Worm (Caenorhabditis elegans) whole organism, mixed stage, embryonic: ENCODE results near the gene F18E9.3.
"Not testable (repeated sequence)": the region's sequence is repeated elsewhere in the genome, so short reads cannot be mapped to it uniquely, and the experiment has no call there.

Source experiments
- M03D4.4 ChIP-seq: sonication (generic microtip); optimal IDR thresholded peaks from 2 replicates; lab custom pipeline; 2017; ENCODE audit warnings: mild to moderate bottlenecking, missing genetic modification characterization, missing compliant biosample characterization
- bed-3 ChIP-seq: fragments of 200-800 bp; sonication (Bioruptor generic); optimal IDR thresholded peaks from 3 replicates; lab custom pipeline; 2018; ENCODE audit warnings: mild to moderate bottlenecking, missing genetic modification characterization, moderate library complexity, missing compliant biosample characterization
- ceh-39 ChIP-seq: fragments of 150-350 bp; optimal IDR thresholded peaks from 2 replicates; lab custom pipeline; 2014; ENCODE audit warnings: missing biosample characterization, missing genetic modification characterization
- ceh-43 ChIP-seq: fragments of 200-800 bp; sonication (Bioruptor generic); optimal IDR thresholded peaks from 2 replicates; lab custom pipeline; 2018; ENCODE audit warnings: mild to moderate bottlenecking, missing genetic modification characterization, moderate library complexity, missing compliant biosample characterization
- ceh-83 ChIP-seq: fragments of 200-800 bp; sonication (Bioruptor generic); optimal IDR thresholded peaks from 2 replicates; lab custom pipeline; 2018; ENCODE audit warnings: mild to moderate bottlenecking, missing genetic modification characterization, missing compliant biosample characterization
- ces-1 ChIP-seq: fragments of 150-350 bp; optimal IDR thresholded peaks from 2 replicates; lab custom pipeline; 2014; ENCODE audit warnings: missing biosample characterization, missing genetic modification reagents, missing genetic modification characterization
- cnd-1 ChIP-seq: fragments of 200-800 bp; sonication (Bioruptor generic); optimal IDR thresholded peaks from 2 replicates; lab custom pipeline; 2018; ENCODE audit warnings: mild to moderate bottlenecking, missing genetic modification characterization, missing compliant biosample characterization
- drap-1 ChIP-seq: fragments of 200-800 bp; sonication (Bioruptor generic); optimal IDR thresholded peaks from 3 replicates; lab custom pipeline; 2018; ENCODE audit warnings: mild to moderate bottlenecking, missing genetic modification characterization, missing compliant biosample characterization
- elt-1 ChIP-seq: sonication (generic microtip); optimal IDR thresholded peaks from 2 replicates; lab custom pipeline; 2017; ENCODE audit warnings: missing genetic modification characterization, mild to moderate bottlenecking, missing compliant biosample characterization, antibody characterized with exemption, moderate library complexity, borderline replicate concordance; ENCODE audit not compliant: insufficient read depth
- flh-1 ChIP-seq: fragments of 200-800 bp; sonication (Bioruptor generic); optimal IDR thresholded peaks from 2 replicates; lab custom pipeline; 2018; ENCODE audit warnings: mild to moderate bottlenecking, missing genetic modification characterization, moderate library complexity, missing compliant biosample characterization
- ham-2 ChIP-seq: fragments of 200-800 bp; sonication (Bioruptor generic); optimal IDR thresholded peaks from 2 replicates; lab custom pipeline; 2018; ENCODE audit warnings: mild to moderate bottlenecking, missing genetic modification characterization, missing compliant biosample characterization
- lin-13 ChIP-seq: fragments of 150-350 bp; optimal IDR thresholded peaks from 2 replicates; lab custom pipeline; 2014; ENCODE audit warnings: missing biosample characterization, missing genetic modification characterization
- mab-5 ChIP-seq: fragments of 150-350 bp; optimal IDR thresholded peaks from 2 replicates; lab custom pipeline; 2014; ENCODE audit warnings: missing biosample characterization, missing genetic modification characterization
- mep-1 ChIP-seq: fragments of 150-350 bp; optimal IDR thresholded peaks from 2 replicates; lab custom pipeline; 2017; ENCODE audit warnings: missing biosample characterization, missing genetic modification reagents, missing genetic modification characterization, inconsistent platforms
- mls-2 ChIP-seq: sonication (generic microtip); optimal IDR thresholded peaks from 2 replicates; lab custom pipeline; 2016; ENCODE audit warnings: mild to moderate bottlenecking, missing genetic modification characterization, moderate library complexity, missing compliant biosample characterization
- nhr-12 ChIP-seq: fragments of 150-350 bp; optimal IDR thresholded peaks from 2 replicates; lab custom pipeline; 2014; ENCODE audit warnings: missing biosample characterization, missing genetic modification characterization
- nhr-2 ChIP-seq: fragments of 150-350 bp; optimal IDR thresholded peaks from 2 replicates; lab custom pipeline; 2014; ENCODE audit warnings: missing biosample characterization, missing genetic modification characterization
- nhr-237 ChIP-seq: fragments of 150-350 bp; optimal IDR thresholded peaks from 2 replicates; lab custom pipeline; 2014; ENCODE audit warnings: missing biosample characterization, missing genetic modification characterization
- nhr-76 ChIP-seq: sonication (generic microtip); optimal IDR thresholded peaks from 2 replicates; lab custom pipeline; 2017; ENCODE audit warnings: missing biosample characterization, missing genetic modification characterization
- pha-4 ChIP-seq: fragments of 150-350 bp; optimal IDR thresholded peaks from 2 replicates; lab custom pipeline; 2018; ENCODE audit warnings: missing biosample characterization, missing genetic modification reagents, missing genetic modification characterization
- snpc-4 ChIP-seq: fragments of 150-350 bp; optimal IDR thresholded peaks from 2 replicates; lab custom pipeline; 2014; ENCODE audit warnings: missing biosample characterization, missing genetic modification characterization
- sptf-1 ChIP-seq: sonication (generic microtip); optimal IDR thresholded peaks from 2 replicates; lab custom pipeline; 2017; ENCODE audit warnings: mild to moderate bottlenecking, missing genetic modification characterization, moderate library complexity, missing compliant biosample characterization
- tbx-8 ChIP-seq: fragments of 200-800 bp; sonication (Bioruptor generic); optimal IDR thresholded peaks from 2 replicates; lab custom pipeline; 2018; ENCODE audit warnings: mild to moderate bottlenecking, missing genetic modification characterization, moderate library complexity, missing compliant biosample characterization
- unc-120 ChIP-seq: sonication (generic microtip); optimal IDR thresholded peaks from 2 replicates; lab custom pipeline; 2017; ENCODE audit warnings: missing genetic modification characterization, missing compliant biosample characterization; ENCODE audit not compliant: poor library complexity, severe bottlenecking
- unc-62 ChIP-seq: fragments of 150-350 bp; optimal IDR thresholded peaks from 2 replicates; lab custom pipeline; 2014; ENCODE audit warnings: missing biosample characterization, missing genetic modification reagents, missing genetic modification characterization
- zip-8 ChIP-seq: fragments of 150-350 bp; optimal IDR thresholded peaks from 2 replicates; lab custom pipeline; 2014; ENCODE audit warnings: missing biosample characterization, missing genetic modification characterization
- ztf-11 ChIP-seq: fragments of 150-350 bp; optimal IDR thresholded peaks from 2 replicates; lab custom pipeline; 2014; ENCODE audit warnings: missing biosample characterization, missing genetic modification characterization

The F18E9.3 gene

DNA sequence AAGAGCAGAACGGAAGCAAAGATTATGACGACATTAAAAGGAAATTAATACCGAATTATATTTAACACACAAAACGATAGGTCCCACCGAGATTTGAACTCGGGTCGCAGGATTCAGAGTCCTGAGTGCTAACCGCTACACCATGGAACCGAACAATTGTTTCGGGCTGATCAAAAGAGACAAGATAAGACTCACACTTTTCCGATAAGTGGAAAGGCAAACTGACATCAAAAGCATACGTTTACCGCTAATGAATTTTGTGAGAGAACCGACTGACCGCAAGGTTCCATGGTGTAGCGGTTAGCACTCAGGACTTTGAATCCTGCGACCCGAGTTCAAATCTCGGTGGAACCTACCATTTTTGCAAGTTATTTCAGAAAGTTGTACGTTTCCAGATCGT, 22.8 kb downstream of the F18E9.3 start:
- TF ChIP-seq ceh-39 = no peak
- TF ChIP-seq sptf-1 = no peak
- TF ChIP-seq zip-8 = no peak
- no peak for TF ChIP-seq flh-1 (GFP tag; lab: Kevin White, UChicago)
- TF ChIP-seq nhr-12 (tag; lab: Kevin White, UChicago) = no peak
- no peak for TF ChIP-seq mab-5 (tag; lab: Kevin White, UChicago)
- no peak for TF ChIP-seq nhr-237 (tag; lab: Kevin White, UChicago)
- TF ChIP-seq ces-1 (GFP tag; lab: Kevin White, UChicago) = no peak
- no peak for TF ChIP-seq snpc-4
- no peak for TF ChIP-seq mep-1 (tag; lab: Kevin White, UChicago)
- no peak for TF ChIP-seq ztf-11 (tag; lab: Kevin White, UChicago)
- TF ChIP-seq M03D4.4 (tag; lab: Kevin White, UChicago) = no peak
- TF ChIP-seq, all 35 proteins: peak for 0

DNA sequence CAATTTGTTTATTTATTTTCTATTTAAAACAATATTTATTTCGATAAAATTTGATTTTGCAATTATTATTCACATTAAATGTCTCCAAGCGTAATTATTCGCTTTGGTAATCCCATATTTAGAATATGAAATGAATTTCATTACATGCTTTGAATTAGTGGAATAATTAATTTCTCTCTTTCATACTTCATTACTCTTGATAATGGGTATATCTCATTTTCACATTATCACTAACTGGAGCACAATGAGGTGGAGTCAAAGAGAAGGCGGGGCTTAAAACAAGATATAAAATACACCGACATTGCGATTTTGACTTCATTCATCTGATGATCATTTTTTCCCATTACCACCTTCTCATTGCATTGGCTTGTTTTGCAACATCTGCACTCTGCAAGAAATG, 24.7 kb downstream of the F18E9.3 start, which contains the start of gene K01A12.4:
K01A12.4 (plus strand) TSS at position 301 of the 400 bp plus-strand sequence.
- not testable (repeated sequence) for TF ChIP-seq snpc-4; nhr-237 (tag; lab: Kevin White, UChicago); elt-1 (tag; lab: Kevin White, UChicago)

- no peak for TF ChIP-seq ceh-43 (GFP tag; lab: Kevin White, UChicago)
- no peak for TF ChIP-seq pha-4
- TF ChIP-seq ham-2 (GFP tag; lab: Kevin White, UChicago) = no peak
- no peak for TF ChIP-seq bed-3 (GFP tag; lab: Kevin White, UChicago)
- TF ChIP-seq nhr-12 (tag; lab: Kevin White, UChicago) = no peak
- TF ChIP-seq cnd-1 = no peak
- TF ChIP-seq mls-2 (tag; lab: Kevin White, UChicago) = no peak
- no peak for TF ChIP-seq drap-1 (GFP tag; lab: Kevin White, UChicago)
- no peak for TF ChIP-seq lin-13
- no peak for TF ChIP-seq mep-1 (tag; lab: Kevin White, UChicago)
- TF ChIP-seq nhr-76 (tag; lab: Kevin White, UChicago) = no peak
- no peak for TF ChIP-seq ztf-11 (tag; lab: Kevin White, UChicago)
- TF ChIP-seq tbx-8 (GFP tag; lab: Kevin White, UChicago) = no peak
- TF ChIP-seq mab-5 (tag; lab: Kevin White, UChicago) = no peak
- TF ChIP-seq zip-8 = no peak
- TF ChIP-seq, all 35 proteins: peak for 0
These were observed 26.3 kb downstream of the F18E9.3 start for ce11 chrX:8612278-8612677.

- TF ChIP-seq flh-1 (GFP tag; lab: Kevin White, UChicago) (no peak), unc-62 (no peak), lin-13 (no peak), zip-8 (no peak), ces-1 (GFP tag; lab: Kevin White, UChicago) (no peak), nhr-76 (tag; lab: Kevin White, UChicago) (no peak)
These were observed 27.1 kb downstream of the F18E9.3 start, which contains the start of gene K01A12.2 for ce11 chrX:8613053-8613452. K01A12.2 (plus strand) TSS chrX:8613353.

DNA sequence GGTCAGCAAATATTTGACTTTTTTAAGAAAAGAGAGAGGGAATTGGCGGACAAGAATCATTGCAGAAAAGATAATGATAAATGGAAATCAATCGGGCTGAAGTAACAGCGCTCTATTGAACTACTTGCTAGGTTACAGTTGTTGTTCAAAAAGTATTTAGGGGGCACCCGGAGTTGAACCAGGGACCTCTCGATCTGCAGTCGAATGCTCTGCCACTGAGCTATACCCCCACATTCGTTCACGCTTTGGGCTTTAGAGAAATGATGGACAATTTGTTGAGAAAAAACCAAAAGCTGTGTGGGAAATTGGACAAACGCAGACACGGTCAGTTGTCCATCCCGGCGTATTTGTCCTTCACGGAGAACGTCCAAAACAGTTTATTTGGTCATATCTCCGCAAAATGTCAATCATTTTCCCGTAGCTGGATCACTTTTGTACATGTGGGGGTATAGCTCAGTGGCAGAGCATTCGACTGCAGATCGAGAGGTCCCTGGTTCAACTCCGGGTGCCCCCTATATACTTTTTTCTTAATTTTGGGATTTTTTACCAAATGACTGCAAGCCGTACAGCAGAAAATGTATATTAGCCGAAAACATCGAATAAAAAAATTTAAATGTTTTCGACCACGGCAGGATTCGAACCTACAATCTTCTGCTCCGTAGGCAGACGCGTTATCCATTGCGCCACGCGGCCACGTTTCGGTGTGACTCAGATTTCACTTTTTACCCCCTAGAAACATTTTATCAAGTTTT, 38.1 kb downstream of the F18E9.3 start:
- TF ChIP-seq ceh-83 (GFP tag; lab: Kevin White, UChicago) = peak; percentile 64
- TF ChIP-seq lin-13 = no peak
- peak; percentile 5 for TF ChIP-seq M03D4.4 (tag; lab: Kevin White, UChicago)
- TF ChIP-seq flh-1 (GFP tag; lab: Kevin White, UChicago) = no peak
- TF ChIP-seq unc-120 (tag; lab: Kevin White, UChicago) = no peak
- TF ChIP-seq drap-1 (GFP tag; lab: Kevin White, UChicago) = peak; percentile 23
- peak; percentile 33 for TF ChIP-seq ham-2 (GFP tag; lab: Kevin White, UChicago)
- TF ChIP-seq ceh-43 (GFP tag; lab: Kevin White, UChicago) = peak; percentile 47
- TF ChIP-seq, all 35 proteins: peak for 5

DNA sequence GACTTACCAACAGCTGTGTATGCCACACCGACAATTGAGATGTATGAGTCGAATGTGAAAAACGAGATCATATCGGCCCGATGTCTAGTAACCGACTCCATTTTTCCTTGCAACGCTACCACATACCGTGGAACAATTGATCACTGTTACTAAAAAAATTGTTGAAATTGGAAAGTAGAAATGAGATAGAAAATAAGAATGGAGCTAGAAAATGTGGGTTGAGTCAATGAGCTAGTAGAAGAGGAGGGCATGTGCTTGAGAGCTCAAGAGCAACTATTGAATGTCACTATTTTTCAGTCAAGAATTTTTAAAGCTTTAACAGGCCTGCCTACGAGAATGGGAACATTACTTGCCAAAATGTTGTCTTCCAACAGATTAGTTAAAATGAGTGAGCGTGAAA, 39.1 kb downstream of the F18E9.3 start, which contains the start of gene K01A12.3:
K01A12.3 (minus strand) TSS at position 101 of the 400 bp plus-strand sequence.
- no peak for TF ChIP-seq zip-8
- TF ChIP-seq pha-4 = no peak
- no peak for TF ChIP-seq lin-13
- no peak for TF ChIP-seq nhr-76 (tag; lab: Kevin White, UChicago)
- TF ChIP-seq elt-1 (tag; lab: Kevin White, UChicago) = no peak
- no peak for TF ChIP-seq nhr-2
- no peak for TF ChIP-seq unc-120 (tag; lab: Kevin White, UChicago)
- no peak for TF ChIP-seq flh-1 (GFP tag; lab: Kevin White, UChicago)
- no peak for TF ChIP-seq sptf-1
